Worm (Caenorhabditis elegans) whole organism, L4 larva: ENCODE results near the gene K01A12.2.

Experiments
- F10B5.3 ChIP-seq: sonication (generic microtip); optimal IDR thresholded peaks from 2 replicates; lab custom pipeline; 2016; ENCODE audit warnings: mild to moderate bottlenecking, missing genetic modification characterization, missing compliant biosample characterization
- F44E2.7 ChIP-seq: fragments of 200-800 bp; sonication (Bioruptor generic); IDR thresholded peaks from 2 replicates; pipeline ENCODE4 v2.1.2; 2022; ENCODE audit warnings: missing genetic modification characterization, missing compliant biosample characterization
- F49E8.2 ChIP-seq: sonication (generic microtip); optimal IDR thresholded peaks from 2 replicates; lab custom pipeline; 2016; ENCODE audit warnings: missing compliant biosample characterization, mild to moderate bottlenecking, missing genetic modification characterization, borderline replicate concordance
- Y5F2A.4 ChIP-seq: fragments of 200-800 bp; sonication (Bioruptor generic); optimal IDR thresholded peaks from 2 replicates; lab custom pipeline; 2018; ENCODE audit warnings: mild to moderate bottlenecking, missing genetic modification characterization, missing compliant biosample characterization
- aha-1 ChIP-seq: fragments of 150-350 bp; peaks from one replicate; lab custom pipeline; 2014; ENCODE audit warnings: missing biosample characterization, missing genetic modification characterization
- aly-2 ChIP-seq: sonication (generic microtip); optimal IDR thresholded peaks from 2 replicates; lab custom pipeline; 2018; ENCODE audit warnings: missing biosample characterization, missing genetic modification characterization
- ama-1 ChIP-seq: fragments of 150-350 bp; optimal IDR thresholded peaks from 2 replicates; lab custom pipeline; 2014; ENCODE audit warnings: inconsistent platforms, mixed read lengths
- arid-1 ChIP-seq: fragments of 200-800 bp; sonication (Bioruptor generic); conservative IDR thresholded peaks from 2 replicates; pipeline ENCODE4 v1.3.6; 2022; ENCODE audit warnings: missing genetic modification reagents, missing genetic modification characterization, missing compliant biosample characterization
- attf-4 ChIP-seq: sonication (generic microtip); optimal IDR thresholded peaks from 3 replicates; lab custom pipeline; 2017; ENCODE audit warnings: missing biosample characterization, missing genetic modification characterization
- ceh-20 ChIP-seq: fragments of 200-800 bp; sonication (Bioruptor generic); IDR thresholded peaks from 2 replicates; pipeline ENCODE4 v1.3.6; 2022; ENCODE audit warnings: missing genetic modification reagents, missing genetic modification characterization, missing compliant biosample characterization
- ceh-32 ChIP-seq: sonication (generic microtip); optimal IDR thresholded peaks from 2 replicates; lab custom pipeline; 2016; ENCODE audit warnings: mild to moderate bottlenecking, missing genetic modification characterization, missing compliant biosample characterization; ENCODE audit not compliant: poor library complexity
- ceh-44 ChIP-seq: fragments of 200-800 bp; sonication (Bioruptor generic); IDR thresholded peaks from 2 replicates; pipeline ENCODE4 v1.3.6; 2022; ENCODE audit warnings: missing genetic modification reagents, missing genetic modification characterization, missing compliant biosample characterization
- cey-2 ChIP-seq: sonication (generic microtip); optimal IDR thresholded peaks from 3 replicates; lab custom pipeline; 2017; ENCODE audit warnings: missing genetic modification characterization, mild to moderate bottlenecking, missing compliant biosample characterization, antibody characterized with exemption, borderline replicate concordance; ENCODE audit not compliant: insufficient read depth
- daf-12 ChIP-seq: fragments of 150-350 bp; optimal IDR thresholded peaks from 2 replicates; lab custom pipeline; 2014; ENCODE audit warnings: missing biosample characterization, missing genetic modification reagents, missing genetic modification characterization
- daf-16 ChIP-seq, 3 experiments: sonication (generic microtip); optimal IDR thresholded peaks; 2 replicates each; lab custom pipeline; 2016 to 2017; ENCODE audit warnings: missing genetic modification characterization in 3 of 3, missing genetic modification reagents in 3 of 3, mild to moderate bottlenecking in 2 of 3, missing compliant biosample characterization in 2 of 3, missing biosample characterization in 1 of 3, moderate library complexity in 1 of 3
- daf-19 ChIP-seq: fragments of 200-800 bp; sonication (Bioruptor generic); conservative IDR thresholded peaks from 2 replicates; pipeline ENCODE4 v1.3.6; 2022; ENCODE audit warnings: missing genetic modification characterization, missing compliant biosample characterization
- daf-8 ChIP-seq: fragments of 200-800 bp; sonication (Bioruptor generic); IDR thresholded peaks from 2 replicates; pipeline ENCODE4 v1.3.6; 2022; ENCODE audit warnings: missing genetic modification characterization, missing compliant biosample characterization
- dmd-6 ChIP-seq: fragments of 200-800 bp; sonication (Bioruptor generic); IDR thresholded peaks from 2 replicates; pipeline ENCODE4 v1.3.6; 2022; ENCODE audit warnings: missing genetic modification reagents, missing genetic modification characterization, missing compliant biosample characterization
- dpl-1 ChIP-seq: fragments of 150-350 bp; optimal IDR thresholded peaks from 2 replicates; lab custom pipeline; 2014; ENCODE audit warnings: missing biosample characterization, missing genetic modification reagents, missing genetic modification characterization
- dve-1 ChIP-seq: sonication (generic microtip); optimal IDR thresholded peaks from 2 replicates; lab custom pipeline; 2017; ENCODE audit warnings: antibody characterized with exemption, mild to moderate bottlenecking, missing genetic modification characterization, missing compliant biosample characterization; ENCODE audit not compliant: insufficient read depth
- egl-27 ChIP-seq: sonication (generic microtip); optimal IDR thresholded peaks from 3 replicates; lab custom pipeline; 2017; ENCODE audit warnings: missing biosample characterization, missing genetic modification reagents, missing genetic modification characterization
- gei-8 ChIP-seq: fragments of 200-800 bp; sonication (Bioruptor generic); optimal IDR thresholded peaks from 2 replicates; lab custom pipeline; 2018; ENCODE audit warnings: mild to moderate bottlenecking, missing genetic modification characterization, missing compliant biosample characterization
- hlh-30 ChIP-seq: sonication (generic microtip); optimal IDR thresholded peaks from 2 replicates; lab custom pipeline; 2017; ENCODE audit warnings: antibody characterized with exemption, mild to moderate bottlenecking, missing genetic modification characterization, missing compliant biosample characterization; ENCODE audit not compliant: insufficient read depth
- hmg-1.1 ChIP-seq: fragments of 200-800 bp; sonication (Bioruptor generic); IDR thresholded peaks from 2 replicates; pipeline ENCODE4 v1.3.6; 2022; ENCODE audit warnings: missing genetic modification reagents, missing genetic modification characterization, missing compliant biosample characterization
- lim-7 ChIP-seq: fragments of 200-800 bp; sonication (Bioruptor generic); IDR thresholded peaks from 2 replicates; pipeline ENCODE4 v1.3.6; 2022; ENCODE audit warnings: missing genetic modification characterization, missing compliant biosample characterization
- lin-29 ChIP-seq: fragments of 200-800 bp; sonication (Bioruptor generic); IDR thresholded peaks from 2 replicates; pipeline ENCODE4 v1.3.6; 2022; ENCODE audit warnings: missing genetic modification reagents, missing genetic modification characterization, missing compliant biosample characterization
- madf-5 ChIP-seq, 2 experiments: fragments of 200-800 bp; sonication (Bioruptor generic); IDR thresholded peaks; 2 replicates each; pipeline ENCODE4 v1.3.6; 2022; ENCODE audit warnings: missing compliant biosample characterization in 2 of 2, missing genetic modification characterization in 2 of 2
- mdt-29 ChIP-seq: fragments of 200-800 bp; sonication (Bioruptor generic); IDR thresholded peaks from 2 replicates; pipeline ENCODE4 v1.3.6; 2022; ENCODE audit warnings: missing genetic modification reagents, missing genetic modification characterization, missing compliant biosample characterization
- mes-2 ChIP-seq: sonication (generic microtip); optimal IDR thresholded peaks from 2 replicates; lab custom pipeline; 2016; ENCODE audit warnings: missing genotype, mild to moderate bottlenecking, missing genetic modification characterization, missing compliant biosample characterization; ENCODE audit not compliant: poor library complexity, severe bottlenecking
- nhr-102 ChIP-seq: sonication (generic microtip); optimal IDR thresholded peaks from 2 replicates; lab custom pipeline; 2016; ENCODE audit warnings: mild to moderate bottlenecking, missing genetic modification characterization, moderate library complexity, missing compliant biosample characterization
- nhr-237 ChIP-seq: sonication (generic microtip); optimal IDR thresholded peaks from 2 replicates; lab custom pipeline; 2017; ENCODE audit warnings: missing biosample characterization, missing genetic modification characterization
- nhr-25 ChIP-seq: sonication (generic microtip); optimal IDR thresholded peaks from 2 replicates; lab custom pipeline; 2017; ENCODE audit warnings: missing genetic modification characterization, mild to moderate bottlenecking, missing compliant biosample characterization, antibody characterized with exemption, moderate library complexity, borderline replicate concordance; ENCODE audit not compliant: insufficient read depth
- nhr-41 ChIP-seq: fragments of 200-800 bp; sonication (Bioruptor generic); IDR thresholded peaks from 2 replicates; pipeline ENCODE4 v1.3.6; 2022; ENCODE audit warnings: missing genetic modification reagents, missing genetic modification characterization, missing compliant biosample characterization
- nhr-42 ChIP-seq: fragments of 200-800 bp; sonication (Bioruptor generic); IDR thresholded peaks from 2 replicates; pipeline ENCODE4 v1.3.6; 2022; ENCODE audit warnings: missing genetic modification characterization, missing compliant biosample characterization
- nhr-76 ChIP-seq: fragments of 150-350 bp; optimal IDR thresholded peaks from 2 replicates; lab custom pipeline; 2014; ENCODE audit warnings: missing biosample characterization, missing genetic modification characterization
- nhr-77 ChIP-seq: fragments of 150-350 bp; optimal IDR thresholded peaks from 2 replicates; lab custom pipeline; 2014; ENCODE audit warnings: missing biosample characterization, missing genetic modification characterization
- pqm-1 ChIP-seq: sonication (generic microtip); optimal IDR thresholded peaks from 2 replicates; lab custom pipeline; 2017; ENCODE audit warnings: missing biosample characterization, missing genetic modification characterization
- skn-1 ChIP-seq: fragments of 150-350 bp; optimal IDR thresholded peaks from 2 replicates; lab custom pipeline; 2014; ENCODE audit warnings: missing biosample characterization, missing genetic modification characterization
- snpc-1.2 ChIP-seq: fragments of 200-800 bp; sonication (Bioruptor generic); IDR thresholded peaks from 2 replicates; pipeline ENCODE4 v1.3.6; 2022; ENCODE audit warnings: missing genetic modification reagents, missing genetic modification characterization, missing compliant biosample characterization
- snpc-4 ChIP-seq: fragments of 150-350 bp; optimal IDR thresholded peaks from 2 replicates; lab custom pipeline; 2014; ENCODE audit warnings: missing biosample characterization, missing genetic modification characterization
- spr-1 ChIP-seq: sonication (generic microtip); optimal IDR thresholded peaks from 2 replicates; lab custom pipeline; 2016; ENCODE audit warnings: mild to moderate bottlenecking, missing genetic modification characterization, missing compliant biosample characterization
- spr-3 ChIP-seq: fragments of 200-800 bp; sonication (Bioruptor generic); optimal IDR thresholded peaks from 2 replicates; lab custom pipeline; 2018; ENCODE audit warnings: mild to moderate bottlenecking, missing genetic modification characterization, missing compliant biosample characterization
- unc-62 ChIP-seq, 3 experiments: fragments of 150-350 bp in 1 of 3; sonication (generic microtip); optimal IDR thresholded peaks in 2 of 3; peaks in 1 of 3; 1 replicate in 1 of 3; 2 replicates in 2 of 3; lab custom pipeline; 2014 to 2017; ENCODE audit warnings: missing biosample characterization in 3 of 3, missing genetic modification characterization in 3 of 3, missing genetic modification reagents in 3 of 3, missing genotype in 1 of 3
- vab-7 ChIP-seq: fragments of 200-800 bp; sonication (Bioruptor generic); IDR thresholded peaks from 2 replicates; pipeline ENCODE4 v1.3.6; 2022; ENCODE audit warnings: missing genetic modification reagents, missing genetic modification characterization, missing compliant biosample characterization
- zag-1 ChIP-seq: fragments of 150-350 bp; optimal IDR thresholded peaks from 2 replicates; lab custom pipeline; 2014; ENCODE audit warnings: missing biosample characterization, missing genetic modification characterization
- zip-11 ChIP-seq: fragments of 200-800 bp; sonication (Bioruptor generic); IDR thresholded peaks from 2 replicates; pipeline ENCODE4 v1.3.6; 2022; ENCODE audit warnings: missing genetic modification characterization, missing compliant biosample characterization
- zip-2 ChIP-seq: fragments of 150-350 bp; optimal IDR thresholded peaks from 2 replicates; lab custom pipeline; 2014; ENCODE audit warnings: missing biosample characterization, missing genetic modification characterization

The K01A12.2 gene

DNA sequence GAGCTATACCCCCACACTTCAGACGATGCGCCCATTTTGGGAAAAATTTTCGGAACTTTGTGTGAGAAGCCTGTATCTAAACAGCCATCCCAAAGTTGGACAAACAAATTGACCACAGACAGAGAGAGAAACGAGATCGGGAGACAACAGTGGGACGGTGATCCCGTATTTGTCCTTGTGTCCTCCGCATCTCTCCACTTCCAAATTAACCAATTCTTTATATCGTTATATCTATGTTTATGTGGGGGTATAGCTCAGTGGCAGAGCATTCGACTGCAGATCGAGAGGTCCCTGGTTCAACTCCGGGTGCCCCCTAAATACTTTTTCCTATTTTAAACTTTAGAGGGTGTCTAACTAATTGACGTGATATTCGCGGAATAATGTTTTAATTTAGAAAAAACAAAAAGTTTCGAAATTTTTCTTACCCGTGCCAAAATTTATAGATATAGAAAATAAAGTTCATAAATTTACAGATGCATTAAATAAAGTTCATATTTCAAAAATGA lies 25.6 kb downstream of the K01A12.2 start (continued):
- TF ChIP-seq daf-16 (GFP tag; optimal IDR thresholded peaks at IDR 0.05; lab: Kevin White, UChicago) (peak in 1 of 2 experiments; percentile 84), daf-16 (tag; optimal IDR thresholded peaks at IDR 0.05; lab: Kevin White, UChicago) (peak; percentile 13), dmd-6 (GFP tag; lab: Robert Waterston, UW) (peak; percentile 13; the same call in 1 of the 2 replicates), snpc-1.2 (GFP tag; lab: Robert Waterston, UW) (peak; percentile 85), ama-1 (lab: Kevin White, UChicago) (no peak), attf-4 (no peak), daf-19 (GFP tag; lab: Robert Waterston, UW) (peak; percentile 77; the same call in 1 of the 2 replicates), vab-7 (0 out of 2 replicates have a peak, but pooled peaks have one; percentile 7), hlh-30 (peak; percentile 24), mes-2 (tag; lab: Kevin White, UChicago) (peak; percentile 56), mdt-29 (GFP tag; lab: Robert Waterston, UW) (no peak), daf-12 (tag; lab: Kevin White, UChicago) (no peak), nhr-25 (no peak), dve-1 (tag; lab: Kevin White, UChicago) (peak; percentile 31), aly-2 (tag; lab: Kevin White, UChicago) (no peak), pqm-1 (no peak), Y5F2A.4 (GFP tag; lab: Kevin White, UChicago) (no peak), nhr-237 (tag; lab: Kevin White, UChicago) (no peak), ceh-44 (GFP tag; lab: Robert Waterston, UW) (0 out of 2 replicates have a peak, but pooled peaks have one; percentile 25), spr-3 (peak; percentile 57), snpc-4 (tag; lab: Kevin White, UChicago) (no peak), F49E8.2 (peak; percentile 58), F44E2.7 (GFP tag; lab: Robert Waterston, UW) (peak; percentile 88), madf-5 (GFP tag; IDR thresholded peaks at IDR 0.05; lab: Robert Waterston, UW) (peak; percentile 10 to 75; a peak in 2 of 4 replicates), nhr-102 (tag; lab: Kevin White, UChicago) (peak; percentile 55), egl-27 (no peak), arid-1 (GFP tag; lab: Robert Waterston, UW) (peak; percentile 67), lin-29 (GFP tag; lab: Robert Waterston, UW) (no peak; the same call in 1 of the 2 replicates), nhr-41 (0 out of 2 replicates have a peak, but pooled peaks have one; percentile 11), F10B5.3 (peak; percentile 39), dpl-1 (no peak), spr-1 (tag; lab: Kevin White, UChicago) (peak; percentile 53), gei-8 (GFP tag; lab: Kevin White, UChicago) (no peak), daf-8 (no peak), unc-62 (GFP tag; optimal IDR thresholded peaks at IDR 0.05 in 1 of 2; lab: Kevin White, UChicago) (no peak), unc-62 (tag; optimal IDR thresholded peaks at IDR 0.05; lab: Kevin White, UChicago) (no peak), cey-2 (tag; lab: Kevin White, UChicago) (no peak), ceh-32 (peak; percentile 25), zip-2 (tag; lab: Kevin White, UChicago) (peak; percentile 45), skn-1 (tag; lab: Kevin White, UChicago) (no peak), nhr-77 (no peak), lim-7 (GFP tag; lab: Robert Waterston, UW) (peak; percentile 62), nhr-42 (peak; percentile 38; the same call in 1 of the 2 replicates), zip-11 (GFP tag; lab: Robert Waterston, UW) (no peak; the same call in 1 of the 2 replicates), nhr-76 (tag; lab: Kevin White, UChicago) (no peak), zag-1 (tag; lab: Kevin White, UChicago) (no peak), ceh-20 (GFP tag; lab: Robert Waterston, UW) (no peak), hmg-1.1 (GFP tag; lab: Robert Waterston, UW) (peak; percentile 39; the same call in 1 of the 2 replicates), aha-1 (peak; percentile 79)
